Fruit fly (Drosophila melanogaster) whole organism, embryonic: ENCODE results near the gene CG3795.

Experiments used
- Ada2b ChIP-seq: fragments of 200-800 bp; sonication (Bioruptor generic); IDR thresholded peaks from 2 replicates; pipeline ENCODE4 v1.3.6; 2022; ENCODE audit warnings: missing biosample characterization, missing genetic modification characterization
- BtbVII ChIP-seq: fragments of 200-800 bp; sonication (Bioruptor generic); optimal IDR thresholded peaks from 3 replicates; lab custom pipeline; 2017; ENCODE audit warnings: missing biosample characterization, mild to moderate bottlenecking, missing genetic modification characterization
- CG10543 ChIP-seq: fragments of 200-800 bp; sonication (Bioruptor generic); optimal IDR thresholded peaks from 3 replicates; lab custom pipeline; 2017; ENCODE audit warnings: missing biosample characterization, mild to moderate bottlenecking, missing genetic modification characterization, moderate library complexity
- CG11247 ChIP-seq: fragments of 200-800 bp; sonication (Bioruptor generic); IDR thresholded peaks from 2 replicates; pipeline ENCODE4 v1.3.6; 2022; ENCODE audit warnings: missing biosample characterization, missing genetic modification characterization
- CG11695 ChIP-seq: fragments of 200-800 bp; sonication (Bioruptor generic); IDR thresholded peaks from 3 replicates; pipeline ENCODE4 v1.3.6; 2022; ENCODE audit warnings: missing biosample characterization, missing genetic modification characterization
- CG1233 ChIP-seq: fragments of 200-800 bp; sonication (Bioruptor generic); optimal IDR thresholded peaks from 4 replicates; lab custom pipeline; 2018; ENCODE audit warnings: missing biosample characterization, mild to moderate bottlenecking, missing genetic modification characterization
- CG12391 ChIP-seq: fragments of 200-800 bp; sonication (Bioruptor generic); optimal IDR thresholded peaks from 3 replicates; lab custom pipeline; 2018; ENCODE audit warnings: missing biosample characterization, mild to moderate bottlenecking, missing genetic modification characterization, moderate library complexity
- CG12744 ChIP-seq: fragments of 200-800 bp; sonication (Bioruptor generic); optimal IDR thresholded peaks from 2 replicates; lab custom pipeline; 2016; ENCODE audit warnings: missing biosample characterization, missing genetic modification characterization
- CG12942 ChIP-seq: fragments of 200-800 bp; sonication (Bioruptor generic); optimal IDR thresholded peaks from 3 replicates; lab custom pipeline; 2016; ENCODE audit warnings: missing biosample characterization, missing genetic modification characterization
- CG13296 ChIP-seq: fragments of 200-800 bp; sonication (Bioruptor generic); optimal IDR thresholded peaks from 3 replicates; lab custom pipeline; 2018; ENCODE audit warnings: missing biosample characterization, mild to moderate bottlenecking, missing genetic modification characterization
- CG1602 ChIP-seq: fragments of 200-800 bp; sonication (Bioruptor generic); optimal IDR thresholded peaks from 3 replicates; lab custom pipeline; 2016; ENCODE audit warnings: missing biosample characterization, missing genetic modification characterization
- CG16813 ChIP-seq: fragments of 200-800 bp; sonication (Bioruptor generic); IDR thresholded peaks from 3 replicates; pipeline ENCODE4 v1.3.6; 2022; ENCODE audit warnings: missing biosample characterization, missing genetic modification characterization; ENCODE audit not compliant: partially characterized antibody
- CG17361 ChIP-seq: fragments of 200-800 bp; sonication (Bioruptor generic); IDR thresholded peaks from 3 replicates; pipeline ENCODE4 v1.3.6; 2022; ENCODE audit warnings: missing biosample characterization, missing genetic modification characterization
- CG17912 ChIP-seq: fragments of 200-800 bp; sonication (Bioruptor generic); optimal IDR thresholded peaks from 2 replicates; lab custom pipeline; 2018; ENCODE audit warnings: missing biosample characterization, mild to moderate bottlenecking, missing genetic modification characterization
- CG32767 ChIP-seq: fragments of 200-800 bp; sonication (Bioruptor generic); IDR thresholded peaks from 2 replicates; pipeline ENCODE4 v1.3.6; 2022; ENCODE audit warnings: missing biosample characterization, missing genetic modification characterization
- CG32772 ChIP-seq: fragments of 200-800 bp; sonication (Bioruptor generic); IDR thresholded peaks from 2 replicates; pipeline ENCODE4 v1.3.6; 2022; ENCODE audit warnings: missing biosample characterization, missing genetic modification characterization
- CG43689 ChIP-seq: fragments of 200-800 bp; sonication (Bioruptor generic); IDR thresholded peaks from 2 replicates; pipeline ENCODE4 v1.3.6; 2022; ENCODE audit warnings: missing biosample characterization, missing genetic modification characterization
- CG6813 ChIP-seq: fragments of 200-800 bp; sonication (Bioruptor generic); optimal IDR thresholded peaks from 2 replicates; lab custom pipeline; 2017; ENCODE audit warnings: missing biosample characterization, missing genetic modification characterization, mild to moderate bottlenecking, moderate library complexity, missing genetic modification reagents
- CG6854 ChIP-seq: fragments of 200-800 bp; sonication (Bioruptor generic); optimal IDR thresholded peaks from 3 replicates; lab custom pipeline; 2017; ENCODE audit warnings: missing biosample characterization, mild to moderate bottlenecking, missing genetic modification characterization
- CG7271 ChIP-seq: fragments of 200-800 bp; sonication (Bioruptor generic); optimal IDR thresholded peaks from 2 replicates; lab custom pipeline; 2018; ENCODE audit warnings: missing biosample characterization, mild to moderate bottlenecking, missing genetic modification characterization, moderate library complexity
- CG7786 ChIP-seq: fragments of 200-800 bp; sonication (Bioruptor generic); optimal IDR thresholded peaks from 2 replicates; lab custom pipeline; 2016; ENCODE audit warnings: missing biosample characterization, missing genetic modification characterization
- CG8388 ChIP-seq: fragments of 200-800 bp; sonication (Bioruptor generic); optimal IDR thresholded peaks from 2 replicates; lab custom pipeline; 2019; ENCODE audit warnings: missing biosample characterization, mild to moderate bottlenecking, missing genetic modification characterization, moderate library complexity
- CG9215 ChIP-seq: fragments of 200-800 bp; sonication (Bioruptor generic); IDR thresholded peaks from 2 replicates; pipeline ENCODE4 v1.3.6; 2022; ENCODE audit warnings: missing biosample characterization, missing genetic modification characterization
- CG9797 ChIP-seq: fragments of 200-800 bp; sonication (Bioruptor generic); optimal IDR thresholded peaks from 3 replicates; lab custom pipeline; 2018; ENCODE audit warnings: missing biosample characterization, mild to moderate bottlenecking, missing genetic modification characterization
- CHES-1-like ChIP-seq: fragments of 200-800 bp; sonication (Bioruptor generic); optimal IDR thresholded peaks from 2 replicates; lab custom pipeline; 2016; ENCODE audit warnings: missing biosample characterization, missing genetic modification characterization
- Chrac-16 ChIP-seq: fragments of 200-800 bp; sonication (Bioruptor generic); optimal IDR thresholded peaks from 3 replicates; lab custom pipeline; 2016; ENCODE audit warnings: missing biosample characterization, missing genetic modification characterization
- Doc2 ChIP-seq: fragments of 200-800 bp; sonication (Bioruptor generic); IDR thresholded peaks from 2 replicates; pipeline ENCODE4 v1.3.6; 2022; ENCODE audit warnings: missing biosample characterization, missing genetic modification characterization
- Ets97D ChIP-seq: fragments of 200-800 bp; sonication (Bioruptor generic); optimal IDR thresholded peaks from 3 replicates; lab custom pipeline; 2016; ENCODE audit warnings: missing biosample characterization, missing genetic modification characterization
- HLHmδ ChIP-seq: fragments of 200-800 bp; sonication (Bioruptor generic); optimal IDR thresholded peaks from 2 replicates; lab custom pipeline; 2018; ENCODE audit warnings: missing biosample characterization, mild to moderate bottlenecking, missing genetic modification characterization, moderate library complexity
- MBD-R2 ChIP-seq: fragments of 200-800 bp; sonication (Bioruptor generic); IDR thresholded peaks from 2 replicates; pipeline ENCODE4 v1.3.6; 2022; ENCODE audit warnings: missing biosample characterization, missing genetic modification characterization
- Nf-YC ChIP-seq: fragments of 200-800 bp; optimal IDR thresholded peaks from 3 replicates; lab custom pipeline; 2019; ENCODE audit warnings: missing biosample characterization, mild to moderate bottlenecking, missing genetic modification characterization, moderate library complexity
- Sry-β ChIP-seq: fragments of 200-800 bp; sonication (Bioruptor generic); optimal IDR thresholded peaks from 2 replicates; lab custom pipeline; 2018; ENCODE audit warnings: missing biosample characterization, mild to moderate bottlenecking, missing genetic modification characterization, moderate library complexity
- ash1 ChIP-seq: fragments of 200-800 bp; sonication (Bioruptor generic); optimal IDR thresholded peaks from 2 replicates; lab custom pipeline; 2018; ENCODE audit warnings: missing biosample characterization, mild to moderate bottlenecking, missing genetic modification characterization
- bbx ChIP-seq: fragments of 200-800 bp; sonication (Bioruptor generic); IDR thresholded peaks from 2 replicates; pipeline ENCODE4 v1.3.6; 2022; ENCODE audit warnings: missing biosample characterization, missing genetic modification characterization; ENCODE audit not compliant: partially characterized antibody
- cg ChIP-seq: fragments of 200-800 bp; sonication (Bioruptor generic); optimal IDR thresholded peaks from 3 replicates; lab custom pipeline; 2019; ENCODE audit warnings: missing biosample characterization, mild to moderate bottlenecking, missing genetic modification characterization, moderate library complexity
- chif ChIP-seq, 2 experiments: fragments of 200-800 bp; sonication (Bioruptor generic); optimal IDR thresholded peaks; 3 replicates each; lab custom pipeline; 2016; ENCODE audit warnings: missing biosample characterization in 2 of 2, missing genetic modification characterization in 2 of 2
- crc ChIP-seq: fragments of 200-800 bp; sonication (Bioruptor generic); optimal IDR thresholded peaks from 2 replicates; lab custom pipeline; 2016; ENCODE audit warnings: missing biosample characterization, missing genetic modification characterization
- danr ChIP-seq: fragments of 200-800 bp; sonication (Bioruptor generic); IDR thresholded peaks from 2 replicates; pipeline ENCODE4 v1.3.6; 2022; ENCODE audit warnings: missing biosample characterization, missing genetic modification characterization
- hkb ChIP-seq, 2 experiments: fragments of 200-800 bp in 1 of 2; fragments of >200 bp in 1 of 2; sonication (Bioruptor generic) in 1 of 2; IDR thresholded peaks in 1 of 2; optimal IDR thresholded peaks in 1 of 2; 2 replicates each; pipeline versions ENCODE4 v1.3.6 to Lab custom; 2017 to 2022; ENCODE audit warnings: missing biosample characterization in 1 of 2, missing genetic modification characterization in 1 of 2
- jing ChIP-seq: fragments of 200-800 bp; sonication (Bioruptor generic); optimal IDR thresholded peaks from 2 replicates; lab custom pipeline; 2018; ENCODE audit warnings: missing biosample characterization, mild to moderate bottlenecking, missing genetic modification characterization
- jumu ChIP-seq: fragments of 200-800 bp; sonication (Bioruptor generic); optimal IDR thresholded peaks from 3 replicates; lab custom pipeline; 2016; ENCODE audit warnings: missing biosample characterization, missing genetic modification characterization
- ken ChIP-seq: fragments of 200-800 bp; sonication (Bioruptor generic); IDR thresholded peaks from 3 replicates; pipeline ENCODE4 v1.3.6; 2022; ENCODE audit warnings: missing biosample characterization, missing genetic modification characterization
- odd ChIP-seq: fragments of 200-800 bp; sonication (Bioruptor generic); optimal IDR thresholded peaks from 2 replicates; lab custom pipeline; 2017; ENCODE audit warnings: missing biosample characterization, mild to moderate bottlenecking, missing genetic modification characterization
- onecut ChIP-seq: fragments of 200-800 bp; sonication (Bioruptor generic); IDR thresholded peaks from 2 replicates; pipeline ENCODE4 v1.3.6; 2022; ENCODE audit warnings: missing biosample characterization, missing genetic modification characterization
- pfk ChIP-seq: fragments of 200-800 bp; sonication (Bioruptor generic); optimal IDR thresholded peaks from 2 replicates; lab custom pipeline; 2018; ENCODE audit warnings: missing biosample characterization, mild to moderate bottlenecking, missing genetic modification characterization, moderate library complexity
- pzg ChIP-seq: fragments of 200-800 bp; sonication (Bioruptor generic); optimal IDR thresholded peaks from 3 replicates; lab custom pipeline; 2018; ENCODE audit warnings: missing biosample characterization, mild to moderate bottlenecking, missing genetic modification characterization, moderate library complexity
- sd ChIP-seq: fragments of 200-800 bp; sonication (Bioruptor generic); optimal IDR thresholded peaks from 3 replicates; lab custom pipeline; 2018; ENCODE audit warnings: missing biosample characterization, mild to moderate bottlenecking, missing genetic modification characterization, moderate library complexity
- so ChIP-seq: fragments of 200-800 bp; sonication (Bioruptor generic); IDR thresholded peaks from 3 replicates; pipeline ENCODE4 v1.3.6; 2022; ENCODE audit warnings: missing biosample characterization, missing genetic modification characterization
- stc ChIP-seq: fragments of 200-800 bp; sonication (Bioruptor generic); IDR thresholded peaks from 2 replicates; pipeline ENCODE4 v1.3.6; 2022; ENCODE audit warnings: missing biosample characterization, missing genetic modification characterization
- z ChIP-seq: fragments of 200-800 bp; sonication (Bioruptor generic); IDR thresholded peaks from 3 replicates; pipeline ENCODE4 v1.3.6; 2022; ENCODE audit warnings: missing biosample characterization, missing genetic modification characterization

The CG3795 gene

dm6 chrX:1669214-1669613 is 40.8 kb downstream of the CG3795 start, which contains the start of the genes CG3740 and hfw (continued):
- peak; percentile 82 for TF ChIP-seq CG12391 (tag; lab: Kevin White, UChicago)
- peak; percentile 41 for TF ChIP-seq pzg (GFP tag; lab: Kevin White, UChicago)
- no peak for TF ChIP-seq jing (GFP tag; lab: Kevin White, UChicago)
- no peak for TF ChIP-seq crc (GFP tag; lab: Kevin White, UChicago)
- TF ChIP-seq Doc2: no peak
- peak; percentile 79 for TF ChIP-seq Ada2b (GFP tag; lab: Robert Waterston, UW)
- peak; percentile 36 for TF ChIP-seq CG13296 (GFP tag; lab: Kevin White, UChicago)
- peak; percentile 46 for TF ChIP-seq CG1233
- TF ChIP-seq Ets97D (GFP tag; lab: Kevin White, UChicago): no peak
- peak; percentile 54 for TF ChIP-seq Nf-YC (tag; lab: Kevin White, UChicago)
- TF ChIP-seq CG32772: peak; percentile 74
- peak; percentile 82 for TF ChIP-seq CG17361
- TF ChIP-seq CG11247 (GFP tag; lab: Robert Waterston, UW): peak; percentile 75
- TF ChIP-seq BtbVII (GFP tag; lab: Kevin White, UChicago): no peak
- TF ChIP-seq CG7271 (tag; lab: Kevin White, UChicago): peak; percentile 48
- peak; percentile 87 for TF ChIP-seq Sry-β
- peak; percentile 53; the same call in 1 of the 2 replicates for TF ChIP-seq danr
- TF ChIP-seq CG16813: peak; percentile 94
- TF ChIP-seq Chrac-16 (GFP tag; lab: Kevin White, UChicago): peak; percentile 77
- peak; percentile 66 for TF ChIP-seq CG12942 (GFP tag; lab: Kevin White, UChicago)
- no peak for TF ChIP-seq ash1 (GFP tag; lab: Kevin White, UChicago)
- TF ChIP-seq HLHmδ: no peak
- TF ChIP-seq sd (tag; lab: Kevin White, UChicago): no peak
- TF ChIP-seq CG11695: peak; percentile 62; the same call in 2 of the 3 replicates
- no peak for TF ChIP-seq z (GFP tag; lab: Robert Waterston, UW)
- peak in 1 of 2 experiments; percentile 10 for TF ChIP-seq chif (GFP tag; optimal IDR thresholded peaks at IDR 0.05; lab: Kevin White, UChicago)
- TF ChIP-seq CG8388 (GFP tag; lab: Kevin White, UChicago): peak; percentile 49
- TF ChIP-seq CG6813 (GFP tag; lab: Kevin White, UChicago): no peak
- TF ChIP-seq CG9215 (GFP tag; lab: Robert Waterston, UW): peak; percentile 59
- TF ChIP-seq jumu (GFP tag; lab: Kevin White, UChicago): no peak
- TF ChIP-seq CG1602 (GFP tag; lab: Kevin White, UChicago): peak; percentile 77
- TF ChIP-seq CHES-1-like (GFP tag; lab: Kevin White, UChicago): peak; percentile 17
- peak; percentile 68 for TF ChIP-seq ken (GFP tag; lab: Robert Waterston, UW)
- TF ChIP-seq CG7786 (GFP tag; lab: Kevin White, UChicago): no peak
- TF ChIP-seq stc (GFP tag; lab: Robert Waterston, UW): 0 out of 2 replicates have a peak, but pooled peaks have one; percentile 44
- TF ChIP-seq hkb (optimal IDR thresholded peaks at IDR 0.05; lab: Kevin White, UChicago): no peak
- TF ChIP-seq hkb (GFP tag; IDR thresholded peaks at IDR 0.05; lab: Robert Waterston, UW): peak; percentile 46; the same call in 1 of the 2 replicates
- TF ChIP-seq CG12744 (GFP tag; lab: Kevin White, UChicago): no peak
- no peak for TF ChIP-seq odd
- no peak for TF ChIP-seq CG43689
- no peak for TF ChIP-seq CG10543 (GFP tag; lab: Kevin White, UChicago)
- TF ChIP-seq CG6854 (GFP tag; lab: Kevin White, UChicago): no peak
- TF ChIP-seq bbx (GFP tag; lab: Robert Waterston, UW): peak; percentile 82
- no peak for TF ChIP-seq cg (GFP tag; lab: Kevin White, UChicago)
- TF ChIP-seq onecut: peak; percentile 19; the same call in 1 of the 2 replicates
- TF ChIP-seq MBD-R2: peak; percentile 57
- peak; percentile 20; the same call in 1 of the 3 replicates for TF ChIP-seq so
- TF ChIP-seq CG17912: no peak
- no peak for TF ChIP-seq CG9797 (GFP tag; lab: Kevin White, UChicago)
- TF ChIP-seq CG32767 (GFP tag; lab: Robert Waterston, UW): no peak
- no peak for TF ChIP-seq pfk (GFP tag; lab: Kevin White, UChicago)
